Worm (Caenorhabditis elegans) whole organism, L4/young adult: Measurements from ENCODE around the gene Y49F6B.9.

Source experiments
- W03F9.2 ChIP-seq: fragments of 150-350 bp; optimal IDR thresholded peaks from 2 replicates; lab custom pipeline; 2014; ENCODE audit warnings: missing biosample characterization, missing genetic modification characterization
- dao-5 ChIP-seq: sonication (generic microtip); optimal IDR thresholded peaks from 2 replicates; lab custom pipeline; 2016; ENCODE audit warnings: missing genotype, missing genetic modification characterization, moderate library complexity, missing compliant biosample characterization
- him-1 ChIP-seq: sonication (generic microtip); optimal IDR thresholded peaks from 2 replicates; lab custom pipeline; 2016; ENCODE audit warnings: missing genotype, missing genetic modification reagents, missing genetic modification characterization, missing compliant biosample characterization

ce11 chrII:3518961-3519544 is 19.9 kb upstream of the Y49F6B.9 start, which contains the start of gene clec-126:
- peak; percentile 79 for TF ChIP-seq him-1 (tag; lab: Kevin White, UChicago)
- TF ChIP-seq W03F9.2 (tag; lab: Kevin White, UChicago): peak; percentile 41
- peak; percentile 15 for TF ChIP-seq dao-5
